Fruit fly (Drosophila melanogaster) Kc167 (cell line): ENCODE results near the gene Dbct.

ENCODE experiments used
- Myc ChIP-seq: fragments of >200 bp; optimal IDR thresholded peaks from 2 replicates; lab custom pipeline; 2017; ENCODE audit warnings: missing external identifiers
- Sin3A ChIP-seq: fragments of >200 bp; optimal IDR thresholded peaks from 2 replicates; lab custom pipeline; 2018; ENCODE audit warnings: missing external identifiers
- h ChIP-seq: fragments of >200 bp; optimal IDR thresholded peaks from 3 replicates; lab custom pipeline; 2018; ENCODE audit warnings: missing external identifiers
- insv ChIP-seq: fragments of >200 bp; optimal IDR thresholded peaks from 3 replicates; lab custom pipeline; 2018; ENCODE audit warnings: missing external identifiers
- psq ChIP-seq: fragments of >200 bp; optimal IDR thresholded peaks from 2 replicates; lab custom pipeline; 2017; ENCODE audit warnings: missing external identifiers

DNA sequence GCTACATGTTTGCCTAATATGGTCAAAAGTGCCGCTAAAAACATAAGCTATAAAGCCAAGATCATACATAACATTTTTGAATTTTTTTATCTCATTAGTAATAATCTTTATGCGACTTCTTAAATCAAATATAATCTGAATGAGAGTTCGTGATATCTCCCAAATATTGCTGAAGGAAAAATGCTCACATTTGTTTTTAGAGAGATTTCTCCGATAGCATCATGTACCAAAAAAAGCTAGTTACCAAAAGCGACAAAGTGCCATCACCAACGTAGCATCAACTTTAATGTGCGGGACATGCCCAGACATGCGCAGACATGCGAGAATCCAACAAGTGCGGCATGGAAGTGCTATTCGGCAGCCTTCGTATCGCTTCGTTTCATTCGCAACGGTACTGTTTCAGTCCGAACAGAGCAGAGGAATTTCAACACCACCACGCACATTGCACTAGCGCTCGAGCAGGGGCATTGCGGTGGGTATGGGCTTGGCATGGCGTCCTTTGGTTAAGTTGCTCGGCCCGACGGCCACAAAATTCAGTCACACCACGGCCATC lies 3.3 kb downstream of the Dbct start, which contains the start of gene Rab3-GEF:
- TF ChIP-seq h (no peak), psq (lab: Kevin White, UChicago) (no peak), Sin3A (no peak), Myc (lab: Kevin White, UChicago) (no peak), insv (lab: Kevin White, UChicago) (no peak)
